Worm (Caenorhabditis elegans) whole organism, L4 larva: ENCODE data around the gene Y116A8C.37.

Experiments
- D1046.2 ChIP-seq: fragments of 200-800 bp; sonication (Bioruptor generic); IDR thresholded peaks from 2 replicates; pipeline ENCODE4 v1.3.6; 2022; ENCODE audit warnings: missing genetic modification characterization, missing compliant biosample characterization
- F10B5.3 ChIP-seq: sonication (generic microtip); optimal IDR thresholded peaks from 2 replicates; lab custom pipeline; 2016; ENCODE audit warnings: mild to moderate bottlenecking, missing genetic modification characterization, missing compliant biosample characterization
- F26F4.8 ChIP-seq: fragments of 200-800 bp; sonication (Bioruptor generic); conservative IDR thresholded peaks from 2 replicates; pipeline ENCODE4 v1.3.6; 2022; ENCODE audit warnings: missing genetic modification characterization, missing compliant biosample characterization
- F44E2.7 ChIP-seq: fragments of 200-800 bp; sonication (Bioruptor generic); IDR thresholded peaks from 2 replicates; pipeline ENCODE4 v2.1.2; 2022; ENCODE audit warnings: missing genetic modification characterization, missing compliant biosample characterization
- R02D3.7 ChIP-seq: fragments of 150-350 bp; sonication (generic microtip); optimal IDR thresholded peaks from 3 replicates; lab custom pipeline; 2014; ENCODE audit warnings: missing biosample characterization, missing genetic modification characterization
- T20F7.1 ChIP-seq: fragments of 200-800 bp; sonication (Bioruptor generic); optimal IDR thresholded peaks from 2 replicates; lab custom pipeline; 2018; ENCODE audit warnings: mild to moderate bottlenecking, missing genetic modification characterization, missing compliant biosample characterization
- T26A8.4 ChIP-seq: fragments of 200-800 bp; sonication (Bioruptor generic); IDR thresholded peaks from 2 replicates; pipeline ENCODE4 v1.3.6; 2022; ENCODE audit warnings: missing genetic modification characterization, missing compliant biosample characterization
- Y48G9A.11 ChIP-seq: fragments of 200-800 bp; sonication (Bioruptor generic); IDR thresholded peaks from 2 replicates; pipeline ENCODE4 v1.3.6; 2022; ENCODE audit warnings: missing genetic modification reagents, missing genetic modification characterization, missing compliant biosample characterization
- ZK546.5 ChIP-seq, 2 experiments: sonication (generic microtip); optimal IDR thresholded peaks; 2 replicates each; lab custom pipeline; 2017; ENCODE audit warnings: missing biosample characterization in 2 of 2, missing genetic modification characterization in 2 of 2
- ama-1 ChIP-seq: fragments of 150-350 bp; optimal IDR thresholded peaks from 2 replicates; lab custom pipeline; 2014; ENCODE audit warnings: inconsistent platforms, mixed read lengths
- arid-1 ChIP-seq: fragments of 200-800 bp; sonication (Bioruptor generic); conservative IDR thresholded peaks from 2 replicates; pipeline ENCODE4 v1.3.6; 2022; ENCODE audit warnings: missing genetic modification reagents, missing genetic modification characterization, missing compliant biosample characterization
- ceh-28 ChIP-seq: fragments of 150-350 bp; optimal IDR thresholded peaks from 2 replicates; lab custom pipeline; 2014; ENCODE audit warnings: missing biosample characterization, missing genetic modification reagents, missing genetic modification characterization
- ceh-32 ChIP-seq: sonication (generic microtip); optimal IDR thresholded peaks from 2 replicates; lab custom pipeline; 2016; ENCODE audit warnings: mild to moderate bottlenecking, missing genetic modification characterization, missing compliant biosample characterization; ENCODE audit not compliant: poor library complexity
- ceh-62 ChIP-seq: sonication (generic microtip); optimal IDR thresholded peaks from 2 replicates; lab custom pipeline; 2017; ENCODE audit warnings: missing biosample characterization, missing genetic modification characterization
- ces-1 ChIP-seq: fragments of 150-350 bp; sonication (generic microtip); optimal IDR thresholded peaks from 4 replicates; lab custom pipeline; 2014; ENCODE audit warnings: missing biosample characterization, missing genetic modification reagents, missing genetic modification characterization
- cey-2 ChIP-seq: sonication (generic microtip); optimal IDR thresholded peaks from 3 replicates; lab custom pipeline; 2017; ENCODE audit warnings: missing genetic modification characterization, mild to moderate bottlenecking, missing compliant biosample characterization, antibody characterized with exemption, borderline replicate concordance; ENCODE audit not compliant: insufficient read depth
- daf-12 ChIP-seq: fragments of 150-350 bp; optimal IDR thresholded peaks from 2 replicates; lab custom pipeline; 2014; ENCODE audit warnings: missing biosample characterization, missing genetic modification reagents, missing genetic modification characterization
- daf-16 ChIP-seq, 3 experiments: sonication (generic microtip); optimal IDR thresholded peaks; 2 replicates each; lab custom pipeline; 2016 to 2017; ENCODE audit warnings: missing genetic modification characterization in 3 of 3, missing genetic modification reagents in 3 of 3, mild to moderate bottlenecking in 2 of 3, missing compliant biosample characterization in 2 of 3, missing biosample characterization in 1 of 3, moderate library complexity in 1 of 3
- daf-8 ChIP-seq: fragments of 200-800 bp; sonication (Bioruptor generic); IDR thresholded peaks from 2 replicates; pipeline ENCODE4 v1.3.6; 2022; ENCODE audit warnings: missing genetic modification characterization, missing compliant biosample characterization
- dmd-9 ChIP-seq: fragments of 200-800 bp; sonication (Bioruptor generic); IDR thresholded peaks from 2 replicates; pipeline ENCODE4 v1.3.6; 2022; ENCODE audit warnings: missing genetic modification reagents, missing genetic modification characterization, missing compliant biosample characterization
- dpl-1 ChIP-seq: fragments of 150-350 bp; optimal IDR thresholded peaks from 2 replicates; lab custom pipeline; 2014; ENCODE audit warnings: missing biosample characterization, missing genetic modification reagents, missing genetic modification characterization
- duxl-1 ChIP-seq: sonication (generic microtip); optimal IDR thresholded peaks from 2 replicates; lab custom pipeline; 2016; ENCODE audit warnings: mild to moderate bottlenecking, missing genetic modification characterization, moderate library complexity, missing compliant biosample characterization; ENCODE audit not compliant: poor library complexity
- dve-1 ChIP-seq: sonication (generic microtip); optimal IDR thresholded peaks from 2 replicates; lab custom pipeline; 2017; ENCODE audit warnings: antibody characterized with exemption, mild to moderate bottlenecking, missing genetic modification characterization, missing compliant biosample characterization; ENCODE audit not compliant: insufficient read depth
- egl-27 ChIP-seq: sonication (generic microtip); optimal IDR thresholded peaks from 3 replicates; lab custom pipeline; 2017; ENCODE audit warnings: missing biosample characterization, missing genetic modification reagents, missing genetic modification characterization
- egl-43 ChIP-seq: fragments of 200-800 bp; sonication (Bioruptor generic); IDR thresholded peaks from 2 replicates; pipeline ENCODE4 v1.3.6; 2022; ENCODE audit warnings: missing genetic modification reagents, missing genetic modification characterization, missing compliant biosample characterization
- hlh-11 ChIP-seq: fragments of 200-800 bp; sonication (Bioruptor generic); optimal IDR thresholded peaks from 2 replicates; lab custom pipeline; 2018; ENCODE audit warnings: mild to moderate bottlenecking, missing genetic modification characterization, missing compliant biosample characterization
- jun-1 ChIP-seq: fragments of 150-350 bp; optimal IDR thresholded peaks from 2 replicates; lab custom pipeline; 2014; ENCODE audit warnings: missing biosample characterization, missing genetic modification reagents, missing genetic modification characterization
- lin-1 ChIP-seq: fragments of 200-800 bp; sonication (Bioruptor generic); IDR thresholded peaks from 2 replicates; pipeline ENCODE4 v1.3.6; 2022; ENCODE audit warnings: missing genetic modification reagents, missing genetic modification characterization, missing compliant biosample characterization
- lin-13 ChIP-seq: fragments of 150-350 bp; optimal IDR thresholded peaks from 2 replicates; lab custom pipeline; 2014; ENCODE audit warnings: missing biosample characterization, missing genetic modification reagents, missing genetic modification characterization
- lin-29 ChIP-seq: fragments of 200-800 bp; sonication (Bioruptor generic); IDR thresholded peaks from 2 replicates; pipeline ENCODE4 v1.3.6; 2022; ENCODE audit warnings: missing genetic modification reagents, missing genetic modification characterization, missing compliant biosample characterization
- lin-39 ChIP-seq: fragments of 150-350 bp; optimal IDR thresholded peaks from 2 replicates; lab custom pipeline; 2014; ENCODE audit warnings: missing biosample characterization, missing genetic modification reagents, missing genetic modification characterization
- madf-5 ChIP-seq, 2 experiments: fragments of 200-800 bp; sonication (Bioruptor generic); IDR thresholded peaks; 2 replicates each; pipeline ENCODE4 v1.3.6; 2022; ENCODE audit warnings: missing compliant biosample characterization in 2 of 2, missing genetic modification characterization in 2 of 2
- mdl-1 ChIP-seq, 2 experiments: fragments of 150-350 bp in 1 of 2; sonication (generic microtip) in 1 of 2; optimal IDR thresholded peaks; 2 replicates each; lab custom pipeline; 2014 to 2017; ENCODE audit warnings: missing biosample characterization in 2 of 2, missing genetic modification characterization in 2 of 2
- mep-1 ChIP-seq: fragments of 150-350 bp; sonication (generic microtip); optimal IDR thresholded peaks from 3 replicates; lab custom pipeline; 2014; ENCODE audit warnings: missing biosample characterization, missing genetic modification characterization
- mes-2 ChIP-seq: sonication (generic microtip); optimal IDR thresholded peaks from 2 replicates; lab custom pipeline; 2016; ENCODE audit warnings: missing genotype, mild to moderate bottlenecking, missing genetic modification characterization, missing compliant biosample characterization; ENCODE audit not compliant: poor library complexity, severe bottlenecking
- nhr-10 ChIP-seq: fragments of 150-350 bp; optimal IDR thresholded peaks from 2 replicates; lab custom pipeline; 2014; ENCODE audit warnings: missing biosample characterization, missing genetic modification characterization
- nhr-102 ChIP-seq: sonication (generic microtip); optimal IDR thresholded peaks from 2 replicates; lab custom pipeline; 2016; ENCODE audit warnings: mild to moderate bottlenecking, missing genetic modification characterization, moderate library complexity, missing compliant biosample characterization
- nhr-11 ChIP-seq: fragments of 150-350 bp; optimal IDR thresholded peaks from 2 replicates; lab custom pipeline; 2014; ENCODE audit warnings: missing biosample characterization, missing genetic modification characterization
- nhr-28 ChIP-seq: fragments of 150-350 bp; optimal IDR thresholded peaks from 2 replicates; lab custom pipeline; 2014; ENCODE audit warnings: missing biosample characterization, missing genetic modification characterization
- nhr-42 ChIP-seq: fragments of 200-800 bp; sonication (Bioruptor generic); IDR thresholded peaks from 2 replicates; pipeline ENCODE4 v1.3.6; 2022; ENCODE audit warnings: missing genetic modification characterization, missing compliant biosample characterization
- php-3 ChIP-seq: fragments of 200-800 bp; sonication (Bioruptor generic); IDR thresholded peaks from 2 replicates; pipeline ENCODE4 v1.3.6; 2022; ENCODE audit warnings: missing genetic modification reagents, missing genetic modification characterization, missing compliant biosample characterization
- rbr-2 ChIP-seq: sonication (generic microtip); optimal IDR thresholded peaks from 2 replicates; lab custom pipeline; 2016; ENCODE audit warnings: missing genotype, missing genetic modification characterization, missing compliant biosample characterization
- skn-1 ChIP-seq: fragments of 150-350 bp; optimal IDR thresholded peaks from 2 replicates; lab custom pipeline; 2014; ENCODE audit warnings: missing biosample characterization, missing genetic modification characterization
- spr-1 ChIP-seq: sonication (generic microtip); optimal IDR thresholded peaks from 2 replicates; lab custom pipeline; 2016; ENCODE audit warnings: mild to moderate bottlenecking, missing genetic modification characterization, missing compliant biosample characterization
- unc-130 ChIP-seq: sonication (generic microtip); optimal IDR thresholded peaks from 2 replicates; lab custom pipeline; 2016; ENCODE audit warnings: missing genetic modification reagents, missing genetic modification characterization, missing compliant biosample characterization
- zfp-3 ChIP-seq: fragments of 200-800 bp; sonication (Bioruptor generic); conservative IDR thresholded peaks from 2 replicates; pipeline ENCODE4 v1.3.6; 2022; ENCODE audit warnings: missing genetic modification reagents, missing genetic modification characterization, missing compliant biosample characterization
- zip-11 ChIP-seq: fragments of 200-800 bp; sonication (Bioruptor generic); IDR thresholded peaks from 2 replicates; pipeline ENCODE4 v1.3.6; 2022; ENCODE audit warnings: missing genetic modification characterization, missing compliant biosample characterization
- zip-2 ChIP-seq: fragments of 150-350 bp; optimal IDR thresholded peaks from 2 replicates; lab custom pipeline; 2014; ENCODE audit warnings: missing biosample characterization, missing genetic modification characterization
- ztf-11 ChIP-seq: fragments of 150-350 bp; optimal IDR thresholded peaks from 2 replicates; lab custom pipeline; 2014; ENCODE audit warnings: missing biosample characterization, missing genetic modification characterization
- ztf-7 ChIP-seq: fragments of 150-350 bp; optimal IDR thresholded peaks from 2 replicates; lab custom pipeline; 2014; ENCODE audit warnings: missing biosample characterization, missing genetic modification characterization

Y116A8C.37 gene

DNA sequence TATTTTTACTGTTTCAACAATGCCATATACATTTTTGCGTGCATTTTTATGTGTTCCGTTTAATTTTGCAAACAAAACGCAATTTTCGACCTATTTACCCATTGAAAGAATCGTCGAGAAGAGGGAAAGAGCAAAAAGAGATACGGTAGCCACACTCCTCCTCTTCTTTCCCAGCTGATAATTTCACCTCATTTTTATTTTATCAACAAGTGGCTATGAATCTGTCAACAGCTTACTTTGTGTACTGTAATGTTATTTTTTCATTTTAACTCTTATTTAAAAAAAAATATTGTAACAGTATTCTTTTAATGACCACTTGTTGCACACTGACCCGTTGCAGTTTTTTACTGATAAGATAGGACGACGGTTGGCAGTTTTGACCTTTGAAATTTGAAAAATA lies 44.0 kb upstream of the Y116A8C.37 start:
- TF ChIP-seq F26F4.8 (GFP tag; lab: Robert Waterston, UW) (no peak), lin-39 (tag; lab: Kevin White, UChicago) (no peak), daf-16 (GFP tag; optimal IDR thresholded peaks at IDR 0.05; lab: Kevin White, UChicago) (no peak), daf-16 (tag; optimal IDR thresholded peaks at IDR 0.05; lab: Kevin White, UChicago) (peak; percentile 93), dve-1 (peak; percentile 1), nhr-28 (tag; lab: Kevin White, UChicago) (peak; percentile 12), ceh-62 (no peak), hlh-11 (tag; lab: Kevin White, UChicago) (no peak)

DNA sequence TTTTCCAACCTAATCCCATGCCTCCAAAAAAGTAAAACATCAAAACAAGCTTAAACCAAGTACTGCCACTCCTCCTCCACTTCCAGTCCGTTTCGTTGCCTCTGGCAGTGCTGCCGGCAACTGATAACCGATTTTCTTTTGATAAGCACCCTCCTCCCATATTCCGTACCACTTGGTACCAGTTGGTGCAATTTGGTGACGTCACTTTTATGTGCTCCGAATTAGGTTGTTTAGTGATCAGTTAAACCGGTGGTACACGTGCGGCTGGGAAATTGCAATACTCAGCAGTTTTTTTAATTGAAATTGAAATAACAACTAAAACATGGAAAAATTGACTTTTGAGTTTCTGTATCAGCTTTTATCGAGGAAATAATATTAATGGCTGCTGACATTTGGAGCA lies 43.2 kb upstream of the Y116A8C.37 start:
- TF ChIP-seq rbr-2 (tag; lab: Kevin White, UChicago), result no peak
- TF ChIP-seq R02D3.7, result no peak
- peak; percentile 51; the same call in 1 of the 2 replicates for TF ChIP-seq lin-1
- TF ChIP-seq D1046.2 (GFP tag; lab: Robert Waterston, UW), result no peak
- no peak for TF ChIP-seq dmd-9
- no peak for TF ChIP-seq arid-1
- no peak for TF ChIP-seq jun-1
- TF ChIP-seq duxl-1 (tag; lab: Kevin White, UChicago), result no peak
- TF ChIP-seq unc-130 (GFP tag; lab: Kevin White, UChicago), result no peak
- no peak for TF ChIP-seq F44E2.7 (GFP tag; lab: Robert Waterston, UW)
- TF ChIP-seq zip-2 (tag; lab: Kevin White, UChicago), result no peak
- TF ChIP-seq ces-1 (GFP tag; lab: Kevin White, UChicago), result no peak
- no peak for TF ChIP-seq Y48G9A.11 (GFP tag; lab: Robert Waterston, UW)
- TF ChIP-seq ztf-11 (tag; lab: Kevin White, UChicago), result no peak
- TF ChIP-seq ama-1 (lab: Kevin White, UChicago), result no peak
- TF ChIP-seq nhr-102 (tag; lab: Kevin White, UChicago), result peak; percentile 90
- no peak for TF ChIP-seq T26A8.4 (GFP tag; lab: Robert Waterston, UW)
- TF ChIP-seq php-3, result peak; percentile 91
- TF ChIP-seq spr-1 (tag; lab: Kevin White, UChicago), result no peak
- TF ChIP-seq nhr-10 (tag; lab: Kevin White, UChicago), result no peak
- no peak for TF ChIP-seq lin-13 (GFP tag; lab: Kevin White, UChicago)
- TF ChIP-seq ceh-32 (tag; lab: Kevin White, UChicago), result no peak
- TF ChIP-seq ceh-28, result no peak
- TF ChIP-seq F10B5.3 (tag; lab: Kevin White, UChicago), result no peak
- no peak for TF ChIP-seq egl-27
- no peak for TF ChIP-seq F26F4.8 (GFP tag; lab: Robert Waterston, UW)
- peak; percentile 29 for TF ChIP-seq mes-2 (tag; lab: Kevin White, UChicago)
- peak in 1 of 2 experiments; percentile 88 for TF ChIP-seq mdl-1 (tag; optimal IDR thresholded peaks at IDR 0.05; lab: Kevin White, UChicago)
- TF ChIP-seq daf-8 (GFP tag; lab: Robert Waterston, UW), result no peak
- TF ChIP-seq egl-43 (GFP tag; lab: Robert Waterston, UW), result no peak
- TF ChIP-seq T20F7.1 (GFP tag; lab: Kevin White, UChicago), result no peak
- no peak for TF ChIP-seq madf-5 (GFP tag; IDR thresholded peaks at IDR 0.05; lab: Robert Waterston, UW)
- TF ChIP-seq cey-2 (tag; lab: Kevin White, UChicago), result no peak
- peak; percentile 51 for TF ChIP-seq mep-1 (tag; lab: Kevin White, UChicago)
- no peak for TF ChIP-seq daf-16 (GFP tag; optimal IDR thresholded peaks at IDR 0.05; lab: Kevin White, UChicago)
- peak; percentile 97 for TF ChIP-seq daf-16 (tag; optimal IDR thresholded peaks at IDR 0.05; lab: Kevin White, UChicago)
- no peak for TF ChIP-seq ZK546.5 (tag; optimal IDR thresholded peaks at IDR 0.05; lab: Kevin White, UChicago)
- TF ChIP-seq daf-12 (tag; lab: Kevin White, UChicago), result no peak
- TF ChIP-seq dpl-1 (GFP tag; lab: Kevin White, UChicago), result no peak
- TF ChIP-seq lin-29 (GFP tag; lab: Robert Waterston, UW), result no peak
- TF ChIP-seq zfp-3 (GFP tag; lab: Robert Waterston, UW), result no peak
- no peak for TF ChIP-seq nhr-11 (tag; lab: Kevin White, UChicago)
- no peak for TF ChIP-seq skn-1 (tag; lab: Kevin White, UChicago)
- TF ChIP-seq ztf-7 (tag; lab: Kevin White, UChicago), result no peak
- peak; percentile 73; the same call in 1 of the 2 replicates for TF ChIP-seq nhr-42
- no peak for TF ChIP-seq zip-11 (GFP tag; lab: Robert Waterston, UW)
